Worm (Caenorhabditis elegans): ENCODE data around the gene sms-2.

- TF ChIP-seq ztf-11 (tag; optimal IDR thresholded peaks at IDR 0.05) = no peak
- no peak for TF ChIP-seq aha-1 (tag; optimal IDR thresholded peaks at IDR 0.05)
- TF ChIP-seq alr-1 (tag; optimal IDR thresholded peaks at IDR 0.05; ENCODE audit: borderline replicate concordance) = no peak
- TF ChIP-seq nhr-76 (tag; optimal IDR thresholded peaks at IDR 0.05) = no peak
- TF ChIP-seq unc-30 (tag; optimal IDR thresholded peaks at IDR 0.05) = no peak
- peak; percentile 14 for TF ChIP-seq tbx-2 (tag; optimal IDR thresholded peaks at IDR 0.05)
These were observed 15.8 kb downstream of the sms-2 start for ce11 chrX:932874-933273.
